Worm (Caenorhabditis elegans) whole organism, young adult: ENCODE measurements around the gene W10G11.3.
A peak's percentile ranks its signal among the peaks of the same experiment; 100 is the strongest.

ENCODE experiments used
- B0019.2 ChIP-seq: fragments of 200-800 bp; sonication (Bioruptor generic); conservative IDR thresholded peaks from 2 replicates; pipeline ENCODE4 v1.3.6; 2022; ENCODE audit warnings: missing genetic modification reagents, missing genetic modification characterization, missing compliant biosample characterization
- C06A6.2 ChIP-seq: fragments of 200-800 bp; sonication (Bioruptor generic); conservative IDR thresholded peaks from 2 replicates; pipeline ENCODE4 v1.3.6; 2022; ENCODE audit warnings: missing genetic modification characterization, missing compliant biosample characterization
- D2030.7 ChIP-seq: fragments of 200-800 bp; sonication (Bioruptor generic); IDR thresholded peaks from 2 replicates; pipeline ENCODE4 v1.3.6; 2022; ENCODE audit warnings: missing genetic modification reagents, missing genetic modification characterization, missing compliant biosample characterization
- F23B12.7 ChIP-seq: sonication (generic microtip); optimal IDR thresholded peaks from 2 replicates; lab custom pipeline; 2017; ENCODE audit warnings: missing genetic modification characterization, mild to moderate bottlenecking, missing compliant biosample characterization, antibody characterized with exemption, moderate library complexity; ENCODE audit not compliant: insufficient read depth
- F33H1.4 ChIP-seq: fragments of 200-800 bp; sonication (Bioruptor generic); IDR thresholded peaks from 2 replicates; pipeline ENCODE4 v1.3.6; 2022; ENCODE audit warnings: missing genetic modification reagents, missing genetic modification characterization, missing compliant biosample characterization
- F39B2.1 ChIP-seq: fragments of 200-800 bp; sonication (Bioruptor generic); IDR thresholded peaks from 2 replicates; pipeline ENCODE4 v1.3.6; 2022; ENCODE audit warnings: missing genetic modification reagents, missing genetic modification characterization, missing compliant biosample characterization
- F52B5.7 ChIP-seq: sonication (generic microtip); optimal IDR thresholded peaks from 2 replicates; lab custom pipeline; 2016; ENCODE audit warnings: mild to moderate bottlenecking, missing genetic modification characterization, missing compliant biosample characterization
- F55B11.4 ChIP-seq: sonication (generic microtip); optimal IDR thresholded peaks from 2 replicates; lab custom pipeline; 2016; ENCODE audit warnings: missing compliant biosample characterization, missing genetic modification characterization, borderline replicate concordance; ENCODE audit not compliant: insufficient read depth
- K11D2.4 ChIP-seq: fragments of 200-800 bp; sonication (Bioruptor generic); IDR thresholded peaks from 2 replicates; pipeline ENCODE4 v1.3.6; 2022; ENCODE audit warnings: missing genetic modification reagents, missing genetic modification characterization, missing compliant biosample characterization
- K12H6.12 ChIP-seq: fragments of 200-800 bp; sonication (Bioruptor generic); optimal IDR thresholded peaks from 2 replicates; lab custom pipeline; 2018; ENCODE audit warnings: mild to moderate bottlenecking, missing genetic modification characterization, missing compliant biosample characterization
- T07F8.4 ChIP-seq: sonication (generic microtip); optimal IDR thresholded peaks from 2 replicates; lab custom pipeline; 2016; ENCODE audit warnings: mild to moderate bottlenecking, missing genetic modification characterization, moderate library complexity, missing compliant biosample characterization
- Y53G8AR.9 ChIP-seq: fragments of 200-800 bp; sonication (Bioruptor generic); conservative IDR thresholded peaks from 2 replicates; pipeline ENCODE4 v1.3.6; 2022; ENCODE audit warnings: missing genetic modification reagents, missing genetic modification characterization, missing compliant biosample characterization
- attf-5 ChIP-seq: fragments of 200-800 bp; sonication (Bioruptor generic); optimal IDR thresholded peaks from 2 replicates; lab custom pipeline; 2018; ENCODE audit warnings: mild to moderate bottlenecking, missing genetic modification characterization, missing compliant biosample characterization
- ccch-3 ChIP-seq: fragments of 200-800 bp; sonication (Bioruptor generic); optimal IDR thresholded peaks from 2 replicates; lab custom pipeline; 2018; ENCODE audit warnings: mild to moderate bottlenecking, missing genetic modification characterization, missing compliant biosample characterization
- ceh-79 ChIP-seq: sonication (generic microtip); optimal IDR thresholded peaks from 2 replicates; lab custom pipeline; 2017; ENCODE audit warnings: mild to moderate bottlenecking, missing genetic modification characterization, missing compliant biosample characterization
- ceh-91 ChIP-seq: fragments of 200-800 bp; sonication (Bioruptor generic); IDR thresholded peaks from 2 replicates; pipeline ENCODE4 v1.3.6; 2022; ENCODE audit warnings: missing genetic modification reagents, missing genetic modification characterization, missing compliant biosample characterization
- die-1 ChIP-seq: sonication (generic microtip); optimal IDR thresholded peaks from 2 replicates; lab custom pipeline; 2016; ENCODE audit warnings: missing genotype, mild to moderate bottlenecking, missing genetic modification characterization, missing compliant biosample characterization
- egl-18 ChIP-seq: fragments of 200-800 bp; sonication (Bioruptor generic); IDR thresholded peaks from 2 replicates; pipeline ENCODE4 v1.3.6; 2022; ENCODE audit warnings: missing genetic modification reagents, missing genetic modification characterization, missing compliant biosample characterization
- egl-44 ChIP-seq: fragments of 200-800 bp; sonication (Bioruptor generic); IDR thresholded peaks from 2 replicates; pipeline ENCODE4 v1.3.6; 2022; ENCODE audit warnings: missing genetic modification reagents, missing genetic modification characterization, missing compliant biosample characterization
- hlh-12 ChIP-seq: sonication (generic microtip); optimal IDR thresholded peaks from 2 replicates; lab custom pipeline; 2016; ENCODE audit warnings: missing genetic modification characterization, missing compliant biosample characterization
- lin-54 ChIP-seq: fragments of 200-800 bp; sonication (Bioruptor generic); optimal IDR thresholded peaks from 2 replicates; lab custom pipeline; 2018; ENCODE audit warnings: mild to moderate bottlenecking, missing genetic modification characterization, missing compliant biosample characterization
- lir-1 ChIP-seq: fragments of 200-800 bp; sonication (Bioruptor generic); conservative IDR thresholded peaks from 2 replicates; pipeline ENCODE4 v1.3.6; 2022; ENCODE audit warnings: missing genetic modification reagents, missing genetic modification characterization, missing compliant biosample characterization
- lsl-1 ChIP-seq: fragments of 200-800 bp; sonication (Bioruptor generic); optimal IDR thresholded peaks from 2 replicates; lab custom pipeline; 2018; ENCODE audit warnings: mild to moderate bottlenecking, missing genetic modification characterization, moderate library complexity, missing compliant biosample characterization
- madf-6 ChIP-seq: fragments of 200-800 bp; sonication (Bioruptor generic); IDR thresholded peaks from 2 replicates; pipeline ENCODE4 v1.3.6; 2022; ENCODE audit warnings: missing genetic modification reagents, missing genetic modification characterization, missing compliant biosample characterization
- mel-28 ChIP-seq: sonication (generic microtip); optimal IDR thresholded peaks from 2 replicates; lab custom pipeline; 2016; ENCODE audit warnings: borderline replicate concordance, mild to moderate bottlenecking, missing genetic modification characterization, missing compliant biosample characterization
- mxl-1 ChIP-seq: sonication (generic microtip); optimal IDR thresholded peaks from 2 replicates; lab custom pipeline; 2016; ENCODE audit warnings: missing genetic modification characterization, missing compliant biosample characterization
- nhr-179 ChIP-seq: sonication (generic microtip); optimal IDR thresholded peaks from 2 replicates; lab custom pipeline; 2016; ENCODE audit warnings: mild to moderate bottlenecking, missing genetic modification characterization, missing compliant biosample characterization
- nhr-90 ChIP-seq: sonication (generic microtip); optimal IDR thresholded peaks from 2 replicates; lab custom pipeline; 2016; ENCODE audit warnings: missing genotype, mild to moderate bottlenecking, missing genetic modification characterization, missing compliant biosample characterization
- repo-1 ChIP-seq: sonication (generic microtip); optimal IDR thresholded peaks from 2 replicates; lab custom pipeline; 2017; ENCODE audit warnings: mild to moderate bottlenecking, missing genetic modification characterization, missing compliant biosample characterization
- rpc-1 ChIP-seq, 2 experiments: fragments of 150-350 bp in 1 of 2; sonication (generic microtip) in 1 of 2; optimal IDR thresholded peaks; 2 replicates each; lab custom pipeline; 2014 to 2018; ENCODE audit warnings: missing biosample characterization in 1 of 2, missing genetic modification characterization in 1 of 2, missing genetic modification reagents in 1 of 2, missing genotype in 1 of 2
- sdz-38 ChIP-seq: sonication (generic microtip); optimal IDR thresholded peaks from 2 replicates; lab custom pipeline; 2016; ENCODE audit warnings: missing genotype, missing genetic modification characterization, missing compliant biosample characterization
- snpc-3.4 ChIP-seq: sonication (generic microtip); optimal IDR thresholded peaks from 2 replicates; lab custom pipeline; 2017; ENCODE audit warnings: missing genetic modification characterization, mild to moderate bottlenecking, missing compliant biosample characterization, antibody characterized with exemption, moderate library complexity, missing genotype, missing genetic modification reagents
- snpc-4 ChIP-seq, 5 experiments: fragments of 150-350 bp in 1 of 5; sonication (generic microtip) in 4 of 5; optimal IDR thresholded peaks; 2 replicates each; lab custom pipeline; 2014 to 2018; ENCODE audit warnings: missing genetic modification characterization in 5 of 5, missing biosample characterization in 3 of 5, antibody characterized with exemption in 2 of 5, mild to moderate bottlenecking in 2 of 5, missing compliant biosample characterization in 2 of 5, missing genotype in 2 of 5, moderate library complexity in 2 of 5, missing genetic modification reagents in 1 of 5
- tbx-9 ChIP-seq: sonication (generic microtip); optimal IDR thresholded peaks from 2 replicates; lab custom pipeline; 2016; ENCODE audit warnings: borderline replicate concordance, missing genetic modification characterization, inconsistent platforms, missing compliant biosample characterization
- tlf-1 ChIP-seq: fragments of 200-800 bp; sonication (Bioruptor generic); optimal IDR thresholded peaks from 2 replicates; lab custom pipeline; 2018; ENCODE audit warnings: mild to moderate bottlenecking, missing genetic modification characterization, missing compliant biosample characterization
- unc-62 ChIP-seq: fragments of 150-350 bp; optimal IDR thresholded peaks from 2 replicates; lab custom pipeline; 2014; ENCODE audit warnings: missing biosample characterization, missing genetic modification reagents, missing genetic modification characterization
- zfh-2 ChIP-seq: fragments of 200-800 bp; sonication (Bioruptor generic); conservative IDR thresholded peaks from 2 replicates; pipeline ENCODE4 v1.3.6; 2022; ENCODE audit warnings: missing genetic modification reagents, missing genetic modification characterization, missing compliant biosample characterization
- zim-3 ChIP-seq: sonication (generic microtip); optimal IDR thresholded peaks from 2 replicates; lab custom pipeline; 2017; ENCODE audit warnings: mild to moderate bottlenecking, missing genetic modification characterization, moderate library complexity, missing compliant biosample characterization
- ztf-18 ChIP-seq: sonication (generic microtip); optimal IDR thresholded peaks from 2 replicates; lab custom pipeline; 2016; ENCODE audit warnings: missing genotype, mild to moderate bottlenecking, missing genetic modification characterization, missing compliant biosample characterization
- ztf-22 ChIP-seq: fragments of 200-800 bp; sonication (Bioruptor generic); optimal IDR thresholded peaks from 2 replicates; lab custom pipeline; 2018; ENCODE audit warnings: mild to moderate bottlenecking, missing genetic modification characterization, moderate library complexity, missing compliant biosample characterization
- ztf-28 ChIP-seq: fragments of 200-800 bp; sonication (Bioruptor generic); IDR thresholded peaks from 2 replicates; pipeline ENCODE4 v1.3.6; 2022; ENCODE audit warnings: missing genetic modification reagents, missing genetic modification characterization, missing compliant biosample characterization

The W10G11.3 gene

DNA sequence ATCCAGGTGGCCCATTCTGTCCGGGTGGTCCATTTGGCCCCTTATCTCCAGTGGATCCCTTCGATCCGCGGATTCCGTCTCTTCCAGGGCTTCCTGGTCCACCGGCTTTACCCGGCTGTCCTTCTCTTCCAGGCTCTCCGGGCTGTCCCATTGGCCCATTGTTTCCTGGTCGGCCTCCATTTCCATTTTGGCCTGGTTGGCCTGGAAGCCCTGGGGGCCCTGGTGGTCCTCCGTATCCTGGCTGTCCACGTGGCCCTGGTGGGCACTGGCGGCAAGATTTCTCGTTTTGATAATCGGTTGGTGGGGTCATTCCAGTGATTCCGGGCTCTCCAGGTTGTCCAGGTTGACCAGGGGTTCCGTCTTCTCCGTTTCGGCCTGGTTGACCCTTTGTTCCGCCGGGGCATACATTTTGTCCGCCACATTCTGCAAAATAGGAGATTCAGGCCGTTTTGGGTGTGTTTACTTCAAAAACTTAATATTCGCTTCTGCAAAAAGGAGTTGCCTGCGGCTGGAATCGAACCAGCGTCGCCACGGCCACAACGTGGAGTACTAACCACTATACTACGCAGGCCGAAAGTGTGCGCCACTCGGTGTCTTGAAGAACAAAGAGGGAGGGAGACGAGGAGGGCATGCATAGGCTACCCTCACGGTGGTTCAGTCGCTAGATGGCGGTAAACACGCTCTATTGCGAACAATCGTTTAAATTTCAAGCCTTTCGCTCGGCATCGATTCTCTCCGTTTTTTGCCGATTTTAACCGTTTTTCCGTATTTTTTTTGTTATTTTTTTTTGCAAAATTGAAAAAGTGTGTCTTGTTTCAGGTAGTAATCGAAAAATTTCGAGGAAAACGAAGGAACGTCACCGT lies 41.1 kb downstream of the W10G11.3 start, which contains the start of gene W09G10.9 (continued):
- TF ChIP-seq zfh-2 (GFP tag; lab: Robert Waterston, UW) = peak; percentile 82
- TF ChIP-seq ztf-28 (GFP tag; lab: Robert Waterston, UW) = peak; percentile 70; the same call in 1 of the 2 replicates
- no peak for TF ChIP-seq F55B11.4 (tag; lab: Kevin White, UChicago)
- peak; percentile 23 for TF ChIP-seq ztf-18 (tag; lab: Kevin White, UChicago)
- peak; percentile 43 for TF ChIP-seq snpc-3.4 (tag; lab: Kevin White, UChicago)
- TF ChIP-seq lir-1 (GFP tag; lab: Robert Waterston, UW) = peak; percentile 68; the same call in 1 of the 2 replicates
- peak; percentile 68 for TF ChIP-seq rpc-1 (optimal IDR thresholded peaks at IDR 0.05; lab: Kevin White, UChicago)
- peak; percentile 73 for TF ChIP-seq rpc-1 (tag; optimal IDR thresholded peaks at IDR 0.05; lab: Kevin White, UChicago)
- TF ChIP-seq zim-3 = no peak
- no peak for TF ChIP-seq F39B2.1
- no peak for TF ChIP-seq egl-18 (GFP tag; lab: Robert Waterston, UW)
- TF ChIP-seq unc-62 (GFP tag; lab: Kevin White, UChicago) = no peak
- TF ChIP-seq nhr-90 (tag; lab: Kevin White, UChicago) = peak; percentile 44
- peak; percentile 1 for TF ChIP-seq snpc-4 (GFP tag; optimal IDR thresholded peaks at IDR 0.05; lab: Kevin White, UChicago)
- TF ChIP-seq snpc-4 (tag; optimal IDR thresholded peaks at IDR 0.05; lab: Kevin White, UChicago) = peak in 2 of 4 experiments; percentile 47 to 52
- TF ChIP-seq hlh-12 = no peak
- TF ChIP-seq F33H1.4 = peak; percentile 61
- peak; percentile 45 for TF ChIP-seq lin-54
- TF ChIP-seq K12H6.12 (tag; lab: Kevin White, UChicago) = peak; percentile 54
- TF ChIP-seq B0019.2 (GFP tag; lab: Robert Waterston, UW) = peak; percentile 70; the same call in 1 of the 2 replicates
- TF ChIP-seq lsl-1 = peak; percentile 56
- no peak for TF ChIP-seq nhr-179 (tag; lab: Kevin White, UChicago)
- peak; percentile 73 for TF ChIP-seq madf-6 (GFP tag; lab: Robert Waterston, UW)
- TF ChIP-seq F52B5.7 (tag; lab: Kevin White, UChicago) = peak; percentile 28
- TF ChIP-seq attf-5 (GFP tag; lab: Kevin White, UChicago) = peak; percentile 71
- no peak for TF ChIP-seq repo-1 (tag; lab: Kevin White, UChicago)
- TF ChIP-seq K11D2.4 = peak; percentile 84
- TF ChIP-seq ccch-3 (GFP tag; lab: Kevin White, UChicago) = no peak
- TF ChIP-seq Y53G8AR.9 (GFP tag; lab: Robert Waterston, UW) = no peak
- no peak for TF ChIP-seq tlf-1 (GFP tag; lab: Kevin White, UChicago)
- no peak for TF ChIP-seq mel-28
- TF ChIP-seq sdz-38 (tag; lab: Kevin White, UChicago) = no peak
- 0 out of 2 replicates have a peak, but pooled peaks have one; percentile 45 for TF ChIP-seq C06A6.2 (GFP tag; lab: Robert Waterston, UW)
- TF ChIP-seq tbx-9 = no peak
- TF ChIP-seq D2030.7 (GFP tag; lab: Robert Waterston, UW) = peak; percentile 89
- peak; percentile 57 for TF ChIP-seq F23B12.7 (tag; lab: Kevin White, UChicago)
- TF ChIP-seq die-1 (tag; lab: Kevin White, UChicago) = peak; percentile 31
- peak; percentile 81 for TF ChIP-seq egl-44
- no peak for TF ChIP-seq T07F8.4
- no peak for TF ChIP-seq ceh-79
- TF ChIP-seq ceh-91 (GFP tag; lab: Robert Waterston, UW) = no peak
- no peak for TF ChIP-seq ztf-22 (GFP tag; lab: Kevin White, UChicago)
- no peak for TF ChIP-seq mxl-1 (tag; lab: Kevin White, UChicago)
